Worm (Caenorhabditis elegans) whole organism, L4/young adult: Measurements from ENCODE around the gene F26F4.2.
A peak's percentile ranks its signal among the peaks of the same experiment; 100 is the strongest.

Source experiments
- W03F9.2 ChIP-seq: fragments of 150-350 bp; optimal IDR thresholded peaks from 2 replicates; lab custom pipeline; 2014; ENCODE audit warnings: missing biosample characterization, missing genetic modification characterization
- dao-5 ChIP-seq: sonication (generic microtip); optimal IDR thresholded peaks from 2 replicates; lab custom pipeline; 2016; ENCODE audit warnings: missing genotype, missing genetic modification characterization, moderate library complexity, missing compliant biosample characterization
- him-1 ChIP-seq: sonication (generic microtip); optimal IDR thresholded peaks from 2 replicates; lab custom pipeline; 2016; ENCODE audit warnings: missing genotype, missing genetic modification reagents, missing genetic modification characterization, missing compliant biosample characterization

DNA sequence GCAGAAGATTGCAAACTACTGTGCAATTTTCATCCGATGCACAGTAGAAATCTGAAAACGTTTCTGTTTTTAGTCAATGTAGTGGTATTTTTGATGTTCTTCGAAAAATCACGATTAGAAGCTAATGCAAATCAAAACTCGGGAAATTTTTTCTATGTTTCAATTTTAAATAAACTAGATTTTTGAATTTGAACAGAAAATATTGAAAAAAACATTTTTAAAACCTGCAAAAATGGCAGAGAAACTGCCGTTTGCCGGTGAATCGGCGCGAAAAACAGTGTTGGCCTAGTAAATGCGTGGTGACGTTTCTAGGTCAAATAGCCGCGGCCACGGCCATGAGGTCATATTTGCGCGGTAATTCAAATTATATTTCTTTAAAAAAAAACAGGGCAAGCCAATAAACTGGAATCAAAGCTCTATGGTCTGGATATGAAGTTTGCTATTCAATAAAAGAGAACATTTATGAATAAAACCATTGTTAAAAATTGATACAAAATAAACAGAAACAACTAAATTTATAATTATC is 19.2 kb downstream of the F26F4.2 start, which contains the start of gene set-2:
- TF ChIP-seq him-1 (tag; lab: Kevin White, UChicago) (no peak), W03F9.2 (tag; lab: Kevin White, UChicago) (peak; percentile 79), dao-5 (no peak)
